Worm (Caenorhabditis elegans) whole organism, young adult: ENCODE data around the gene aakg-3.

Source experiments
- C06A6.2 ChIP-seq: fragments of 200-800 bp; sonication (Bioruptor generic); conservative IDR thresholded peaks from 2 replicates; pipeline ENCODE4 v1.3.6; 2022; ENCODE audit warnings: missing genetic modification characterization, missing compliant biosample characterization
- C17E4.6 ChIP-seq: fragments of 200-800 bp; sonication (Bioruptor generic); IDR thresholded peaks from 2 replicates; pipeline ENCODE4 v1.3.6; 2022; ENCODE audit warnings: missing genetic modification reagents, missing genetic modification characterization, missing compliant biosample characterization
- D2030.7 ChIP-seq: fragments of 200-800 bp; sonication (Bioruptor generic); IDR thresholded peaks from 2 replicates; pipeline ENCODE4 v1.3.6; 2022; ENCODE audit warnings: missing genetic modification reagents, missing genetic modification characterization, missing compliant biosample characterization
- F23B12.7 ChIP-seq: sonication (generic microtip); optimal IDR thresholded peaks from 2 replicates; lab custom pipeline; 2017; ENCODE audit warnings: missing genetic modification characterization, mild to moderate bottlenecking, missing compliant biosample characterization, antibody characterized with exemption, moderate library complexity; ENCODE audit not compliant: insufficient read depth
- F33H1.4 ChIP-seq: fragments of 200-800 bp; sonication (Bioruptor generic); IDR thresholded peaks from 2 replicates; pipeline ENCODE4 v1.3.6; 2022; ENCODE audit warnings: missing genetic modification reagents, missing genetic modification characterization, missing compliant biosample characterization
- F37B4.10 ChIP-seq: fragments of 200-800 bp; sonication (Bioruptor generic); IDR thresholded peaks from 2 replicates; pipeline ENCODE4 v1.3.6; 2022; ENCODE audit warnings: missing genetic modification characterization, missing compliant biosample characterization
- F49E8.2 ChIP-seq: sonication (generic microtip); optimal IDR thresholded peaks from 3 replicates; lab custom pipeline; 2017; ENCODE audit warnings: missing genetic modification characterization, mild to moderate bottlenecking, missing compliant biosample characterization, antibody characterized with exemption, moderate library complexity; ENCODE audit not compliant: insufficient read depth
- F55B11.4 ChIP-seq: sonication (generic microtip); optimal IDR thresholded peaks from 2 replicates; lab custom pipeline; 2016; ENCODE audit warnings: missing compliant biosample characterization, missing genetic modification characterization, borderline replicate concordance; ENCODE audit not compliant: insufficient read depth
- F57A8.1 ChIP-seq: fragments of 200-800 bp; sonication (Bioruptor generic); optimal IDR thresholded peaks from 2 replicates; lab custom pipeline; 2018; ENCODE audit warnings: mild to moderate bottlenecking, missing genetic modification characterization, moderate library complexity, missing compliant biosample characterization
- F57C9.4 ChIP-seq: sonication (generic microtip); optimal IDR thresholded peaks from 2 replicates; lab custom pipeline; 2017; ENCODE audit warnings: mild to moderate bottlenecking, missing genetic modification characterization, missing compliant biosample characterization
- K12H6.12 ChIP-seq: fragments of 200-800 bp; sonication (Bioruptor generic); optimal IDR thresholded peaks from 2 replicates; lab custom pipeline; 2018; ENCODE audit warnings: mild to moderate bottlenecking, missing genetic modification characterization, missing compliant biosample characterization
- T07F8.4 ChIP-seq: sonication (generic microtip); optimal IDR thresholded peaks from 2 replicates; lab custom pipeline; 2016; ENCODE audit warnings: mild to moderate bottlenecking, missing genetic modification characterization, moderate library complexity, missing compliant biosample characterization
- Y53F4B.3 ChIP-seq: fragments of 200-800 bp; sonication (Bioruptor generic); IDR thresholded peaks from 2 replicates; pipeline ENCODE4 v1.3.6; 2022; ENCODE audit warnings: missing genetic modification reagents, missing genetic modification characterization, missing compliant biosample characterization
- Y67H2A.10 ChIP-seq: fragments of 200-800 bp; sonication (Bioruptor generic); conservative IDR thresholded peaks from 2 replicates; pipeline ENCODE4 v1.3.6; 2022; ENCODE audit warnings: missing genetic modification reagents, missing genetic modification characterization, missing compliant biosample characterization
- Y79H2A.3 ChIP-seq: fragments of 200-800 bp; sonication (Bioruptor generic); conservative IDR thresholded peaks from 2 replicates; pipeline ENCODE4 v1.3.6; 2022; ENCODE audit warnings: missing genetic modification reagents, missing genetic modification characterization, missing compliant biosample characterization
- cebp-2 ChIP-seq: fragments of 200-800 bp; sonication (Bioruptor generic); IDR thresholded peaks from 2 replicates; pipeline ENCODE4 v1.3.6; 2022; ENCODE audit warnings: missing genetic modification characterization, missing compliant biosample characterization
- dpff-1 ChIP-seq: sonication (generic microtip); optimal IDR thresholded peaks from 2 replicates; lab custom pipeline; 2017; ENCODE audit warnings: mild to moderate bottlenecking, missing genetic modification characterization, missing compliant biosample characterization
- dpl-1 ChIP-seq: fragments of 150-350 bp; optimal IDR thresholded peaks from 2 replicates; lab custom pipeline; 2014; ENCODE audit warnings: missing biosample characterization, missing genetic modification reagents, missing genetic modification characterization
- efl-1 ChIP-seq: fragments of 150-350 bp; optimal IDR thresholded peaks from 2 replicates; lab custom pipeline; 2014; ENCODE audit warnings: missing biosample characterization, missing genetic modification reagents, missing genetic modification characterization
- egl-18 ChIP-seq: fragments of 200-800 bp; sonication (Bioruptor generic); IDR thresholded peaks from 2 replicates; pipeline ENCODE4 v1.3.6; 2022; ENCODE audit warnings: missing genetic modification reagents, missing genetic modification characterization, missing compliant biosample characterization
- egrh-3 ChIP-seq: fragments of 200-800 bp; sonication (Bioruptor generic); IDR thresholded peaks from 2 replicates; pipeline ENCODE4 v1.3.6; 2022; ENCODE audit warnings: missing genetic modification reagents, missing genetic modification characterization, missing compliant biosample characterization
- hlh-12 ChIP-seq: sonication (generic microtip); optimal IDR thresholded peaks from 2 replicates; lab custom pipeline; 2016; ENCODE audit warnings: missing genetic modification characterization, missing compliant biosample characterization
- hsf-1 ChIP-seq: fragments of 200-800 bp; sonication (Bioruptor generic); IDR thresholded peaks from 2 replicates; pipeline ENCODE4 v1.3.6; 2022; ENCODE audit warnings: missing genetic modification reagents, missing genetic modification characterization, missing compliant biosample characterization
- lin-26 ChIP-seq: fragments of 200-800 bp; sonication (Bioruptor generic); IDR thresholded peaks from 2 replicates; pipeline ENCODE4 v1.3.6; 2022; ENCODE audit warnings: missing genetic modification reagents, missing genetic modification characterization, missing compliant biosample characterization
- lsy-27 ChIP-seq: sonication (generic microtip); optimal IDR thresholded peaks from 2 replicates; lab custom pipeline; 2017; ENCODE audit warnings: missing genetic modification characterization, mild to moderate bottlenecking, missing compliant biosample characterization, antibody characterized with exemption, missing genotype, borderline replicate concordance; ENCODE audit not compliant: insufficient read depth
- madf-8 ChIP-seq: fragments of 200-800 bp; sonication (Bioruptor generic); conservative IDR thresholded peaks from 2 replicates; pipeline ENCODE4 v1.3.6; 2022; ENCODE audit warnings: missing genetic modification reagents, missing genetic modification characterization, missing compliant biosample characterization
- mcd-1 ChIP-seq: fragments of 200-800 bp; sonication (Bioruptor generic); IDR thresholded peaks from 2 replicates; pipeline ENCODE4 v1.3.6; 2022; ENCODE audit warnings: missing genetic modification reagents, missing genetic modification characterization, missing compliant biosample characterization
- mel-28 ChIP-seq: sonication (generic microtip); optimal IDR thresholded peaks from 2 replicates; lab custom pipeline; 2016; ENCODE audit warnings: borderline replicate concordance, mild to moderate bottlenecking, missing genetic modification characterization, missing compliant biosample characterization
- nfya-1 ChIP-seq: sonication (generic microtip); optimal IDR thresholded peaks from 2 replicates; lab custom pipeline; 2017; ENCODE audit warnings: antibody characterized with exemption, missing compliant biosample characterization, missing genetic modification characterization, borderline replicate concordance; ENCODE audit not compliant: insufficient read depth
- nhr-27 ChIP-seq: fragments of 200-800 bp; sonication (Bioruptor generic); optimal IDR thresholded peaks from 2 replicates; lab custom pipeline; 2018; ENCODE audit warnings: mild to moderate bottlenecking, missing genetic modification characterization, moderate library complexity, missing compliant biosample characterization
- nhr-80 ChIP-seq: sonication (generic microtip); optimal IDR thresholded peaks from 2 replicates; lab custom pipeline; 2016; ENCODE audit warnings: missing genetic modification characterization, missing compliant biosample characterization
- pbrm-1 ChIP-seq: fragments of 200-800 bp; sonication (Bioruptor generic); IDR thresholded peaks from 2 replicates; pipeline ENCODE4 v1.3.6; 2022; ENCODE audit warnings: missing genetic modification reagents, missing genetic modification characterization, missing compliant biosample characterization
- repo-1 ChIP-seq: sonication (generic microtip); optimal IDR thresholded peaks from 2 replicates; lab custom pipeline; 2017; ENCODE audit warnings: mild to moderate bottlenecking, missing genetic modification characterization, missing compliant biosample characterization
- snpc-3.4 ChIP-seq: sonication (generic microtip); optimal IDR thresholded peaks from 2 replicates; lab custom pipeline; 2017; ENCODE audit warnings: missing genetic modification characterization, mild to moderate bottlenecking, missing compliant biosample characterization, antibody characterized with exemption, moderate library complexity, missing genotype, missing genetic modification reagents
- snpc-4 ChIP-seq, 5 experiments: fragments of 150-350 bp in 1 of 5; sonication (generic microtip) in 4 of 5; optimal IDR thresholded peaks; 2 replicates each; lab custom pipeline; 2014 to 2018; ENCODE audit warnings: missing genetic modification characterization in 5 of 5, missing biosample characterization in 3 of 5, antibody characterized with exemption in 2 of 5, mild to moderate bottlenecking in 2 of 5, missing compliant biosample characterization in 2 of 5, missing genotype in 2 of 5, moderate library complexity in 2 of 5, missing genetic modification reagents in 1 of 5
- somi-1 ChIP-seq: fragments of 200-800 bp; sonication (Bioruptor generic); optimal IDR thresholded peaks from 2 replicates; lab custom pipeline; 2018; ENCODE audit warnings: mild to moderate bottlenecking, missing genetic modification characterization, missing compliant biosample characterization
- tbx-9 ChIP-seq: sonication (generic microtip); optimal IDR thresholded peaks from 2 replicates; lab custom pipeline; 2016; ENCODE audit warnings: borderline replicate concordance, missing genetic modification characterization, inconsistent platforms, missing compliant biosample characterization
- xnd-1 ChIP-seq: sonication (generic microtip); optimal IDR thresholded peaks from 2 replicates; lab custom pipeline; 2016; ENCODE audit warnings: missing genotype, missing genetic modification reagents, missing genetic modification characterization, missing compliant biosample characterization
- zim-3 ChIP-seq: sonication (generic microtip); optimal IDR thresholded peaks from 2 replicates; lab custom pipeline; 2017; ENCODE audit warnings: mild to moderate bottlenecking, missing genetic modification characterization, moderate library complexity, missing compliant biosample characterization
- ztf-18 ChIP-seq: sonication (generic microtip); optimal IDR thresholded peaks from 2 replicates; lab custom pipeline; 2016; ENCODE audit warnings: missing genotype, mild to moderate bottlenecking, missing genetic modification characterization, missing compliant biosample characterization
- ztf-22 ChIP-seq: fragments of 200-800 bp; sonication (Bioruptor generic); optimal IDR thresholded peaks from 2 replicates; lab custom pipeline; 2018; ENCODE audit warnings: mild to moderate bottlenecking, missing genetic modification characterization, moderate library complexity, missing compliant biosample characterization
- ztf-25 ChIP-seq: fragments of 200-800 bp; sonication (Bioruptor generic); IDR thresholded peaks from 2 replicates; pipeline ENCODE4 v1.3.6; 2022; ENCODE audit warnings: missing genetic modification reagents, missing genetic modification characterization, missing compliant biosample characterization
- ztf-26 ChIP-seq: sonication (generic microtip); optimal IDR thresholded peaks from 2 replicates; lab custom pipeline; 2017; ENCODE audit warnings: missing genetic modification characterization, missing compliant biosample characterization
- ztf-28 ChIP-seq: fragments of 200-800 bp; sonication (Bioruptor generic); IDR thresholded peaks from 2 replicates; pipeline ENCODE4 v1.3.6; 2022; ENCODE audit warnings: missing genetic modification reagents, missing genetic modification characterization, missing compliant biosample characterization

Gene aakg-3

ce11 chrX:2990145-2990544 is 13.9 kb downstream of the aakg-3 start:
- TF ChIP-seq madf-8 (GFP tag; lab: Robert Waterston, UW) (no peak), mel-28 (tag; lab: Kevin White, UChicago) (no peak), snpc-4 (GFP tag; optimal IDR thresholded peaks at IDR 0.05; lab: Kevin White, UChicago) (no peak), snpc-4 (tag; optimal IDR thresholded peaks at IDR 0.05; lab: Kevin White, UChicago) (peak in 2 of 4 experiments; percentile 54 to 80)

- no peak for TF ChIP-seq F37B4.10
- TF ChIP-seq xnd-1 (tag; lab: Kevin White, UChicago) = no peak
- no peak for TF ChIP-seq mcd-1
- no peak for TF ChIP-seq tbx-9 (tag; lab: Kevin White, UChicago)
- no peak for TF ChIP-seq nfya-1 (tag; lab: Kevin White, UChicago)
- TF ChIP-seq efl-1 = no peak
- TF ChIP-seq D2030.7 = no peak
- TF ChIP-seq repo-1 (tag; lab: Kevin White, UChicago) = no peak
These were observed 20.1 kb downstream of the aakg-3 start for ce11 chrX:2996318-2996717.

- TF ChIP-seq mcd-1 = peak; percentile 85
- TF ChIP-seq F57C9.4 (tag; lab: Kevin White, UChicago) = peak; percentile 39
- TF ChIP-seq snpc-3.4 (tag; lab: Kevin White, UChicago) = peak; percentile 65
- TF ChIP-seq ztf-28 (GFP tag; lab: Robert Waterston, UW) = no peak
- TF ChIP-seq xnd-1 (tag; lab: Kevin White, UChicago) = no peak
- TF ChIP-seq Y79H2A.3 = no peak
- TF ChIP-seq dpff-1 (tag; lab: Kevin White, UChicago) = peak; percentile 89
- TF ChIP-seq nhr-27 (tag; lab: Kevin White, UChicago) = peak; percentile 87
- no peak for TF ChIP-seq zim-3 (tag; lab: Kevin White, UChicago)
- peak; percentile 65 for TF ChIP-seq F57A8.1 (GFP tag; lab: Kevin White, UChicago)
- no peak for TF ChIP-seq hsf-1 (GFP tag; lab: Robert Waterston, UW)
- no peak for TF ChIP-seq F33H1.4 (GFP tag; lab: Robert Waterston, UW)
- TF ChIP-seq egl-18 = peak; percentile 97
- TF ChIP-seq ztf-18 = peak; percentile 70
- TF ChIP-seq C06A6.2 (GFP tag; lab: Robert Waterston, UW) = peak; percentile 96
- TF ChIP-seq egrh-3 (GFP tag; lab: Robert Waterston, UW) = peak; percentile 25; the same call in 1 of the 2 replicates
- TF ChIP-seq ztf-22 (GFP tag; lab: Kevin White, UChicago) = peak; percentile 75
- peak; percentile 89 for TF ChIP-seq pbrm-1 (GFP tag; lab: Robert Waterston, UW)
- TF ChIP-seq F23B12.7 (tag; lab: Kevin White, UChicago) = peak; percentile 96
- peak; percentile 99 for TF ChIP-seq ztf-26
- TF ChIP-seq lin-26 (GFP tag; lab: Robert Waterston, UW) = peak; percentile 84
- TF ChIP-seq tbx-9 (tag; lab: Kevin White, UChicago) = no peak
- no peak; the same call in 1 of the 2 replicates for TF ChIP-seq madf-8 (GFP tag; lab: Robert Waterston, UW)
- TF ChIP-seq hlh-12 (tag; lab: Kevin White, UChicago) = no peak
- no peak for TF ChIP-seq Y67H2A.10 (GFP tag; lab: Robert Waterston, UW)
- no peak for TF ChIP-seq Y53F4B.3 (GFP tag; lab: Robert Waterston, UW)
- peak; percentile 97 for TF ChIP-seq K12H6.12 (tag; lab: Kevin White, UChicago)
- TF ChIP-seq C17E4.6 (GFP tag; lab: Robert Waterston, UW) = peak; percentile 82; the same call in 1 of the 2 replicates
- peak; percentile 98 for TF ChIP-seq somi-1 (GFP tag; lab: Kevin White, UChicago)
- TF ChIP-seq dpl-1 (GFP tag; lab: Kevin White, UChicago) = no peak
- TF ChIP-seq nhr-80 (tag; lab: Kevin White, UChicago) = peak; percentile 90
- no peak for TF ChIP-seq lsy-27 (tag; lab: Kevin White, UChicago)
- TF ChIP-seq ztf-25 (GFP tag; lab: Robert Waterston, UW) = no peak
- TF ChIP-seq F55B11.4 (tag; lab: Kevin White, UChicago) = no peak
- TF ChIP-seq F49E8.2 (tag; lab: Kevin White, UChicago) = no peak
- peak; percentile 92 for TF ChIP-seq T07F8.4 (tag; lab: Kevin White, UChicago)
- TF ChIP-seq cebp-2 (GFP tag; lab: Robert Waterston, UW) = peak; percentile 98
These were observed 20.7 kb downstream of the aakg-3 start for ce11 chrX:2996976-2997399.
